Worm (Caenorhabditis elegans): ENCODE measurements around the gene cutl-1.

cutl-1 gene

ce11 chrV:13371336-13371735 is 34.6 kb downstream of the cutl-1 start:
- peak; percentile 48 for TF ChIP-seq ztf-26 (tag; optimal IDR thresholded peaks at IDR 0.05)
- TF ChIP-seq lin-40 (tag; optimal IDR thresholded peaks at IDR 0.05): peak; percentile 49
- TF ChIP-seq cebp-1 (GFP tag; IDR thresholded peaks at IDR 0.05): no peak
- peak; percentile 81 for TF ChIP-seq cebp-1 (tag; optimal IDR thresholded peaks at IDR 0.05)
- peak; percentile 21; the same call in 1 of the 2 replicates for TF ChIP-seq lin-26 (GFP tag; IDR thresholded peaks at IDR 0.05)
- TF ChIP-seq ceh-40 (GFP tag; IDR thresholded peaks at IDR 0.05): no peak
- no peak for TF ChIP-seq hmg-20 (GFP tag; IDR thresholded peaks at IDR 0.05)
- no peak for TF ChIP-seq nhr-90 (tag; optimal IDR thresholded peaks at IDR 0.05)
- TF ChIP-seq ceh-27 (GFP tag; optimal IDR thresholded peaks at IDR 0.05): peak; percentile 64
- TF ChIP-seq madf-8 (GFP tag; conservative IDR thresholded peaks at IDR 0.05): no peak

- TF ChIP-seq athp-1 (tag; optimal IDR thresholded peaks at IDR 0.05): no peak
- 0 out of 2 replicates have a peak, but pooled peaks have one; percentile 52 for TF ChIP-seq Y56A3A.18 (GFP tag; IDR thresholded peaks at IDR 0.05)
Observed at ce11 chrV:13370265-13370664, 35.6 kb downstream of the cutl-1 start.

- TF ChIP-seq F22D6.2 (tag; optimal IDR thresholded peaks at IDR 0.05) (no peak), C06A6.2 (GFP tag; conservative IDR thresholded peaks at IDR 0.05) (0 out of 2 replicates have a peak, but pooled peaks have one; percentile 25), dpff-1 (tag; optimal IDR thresholded peaks at IDR 0.05) (no peak), die-1 (tag; optimal IDR thresholded peaks at IDR 0.05) (no peak), attf-5 (GFP tag; optimal IDR thresholded peaks at IDR 0.05) (no peak), cebp-2 (GFP tag; IDR thresholded peaks at IDR 0.05) (0 out of 2 replicates have a peak, but pooled peaks have one; percentile 36), ztf-28 (GFP tag; IDR thresholded peaks at IDR 0.05) (no peak), nhr-80 (tag; optimal IDR thresholded peaks at IDR 0.05) (peak; percentile 87), ZK185.1 (tag; optimal IDR thresholded peaks at IDR 0.05; ENCODE audit: poor library complexity, severe bottlenecking) (peak; percentile 29), tlf-1 (GFP tag; optimal IDR thresholded peaks at IDR 0.05) (peak; percentile 19), ceh-40 (GFP tag; IDR thresholded peaks at IDR 0.05) (no peak)
Observed at ce11 chrV:13369663-13370062, 36.3 kb downstream of the cutl-1 start.

DNA sequence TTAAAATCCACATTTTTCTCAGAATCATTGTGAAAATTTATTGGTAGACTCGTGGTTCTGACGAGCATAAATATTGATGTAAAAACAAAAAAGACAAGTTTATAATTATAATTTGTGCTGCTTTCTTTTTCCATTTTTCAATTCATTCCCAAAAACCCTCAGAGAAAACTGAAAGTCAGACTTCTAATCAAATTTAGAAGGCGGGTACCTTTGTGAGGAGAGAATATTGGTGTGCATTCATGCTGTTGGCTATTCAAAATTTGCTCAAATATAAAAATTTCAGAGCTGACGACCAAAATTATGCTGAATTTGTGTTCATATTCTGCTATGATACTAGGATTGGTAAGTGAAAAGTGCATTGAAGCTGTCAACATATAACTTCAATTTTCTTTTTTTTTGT is 38.9 kb downstream of the cutl-1 start, which contains the start of gene srx-125:
Gene srx-125, plus strand, starts transcription at position 301 of the 400 bp plus-strand sequence.
- TF ChIP-seq sdz-38 (tag; optimal IDR thresholded peaks at IDR 0.05): no peak
- TF ChIP-seq aptf-3 (GFP tag; IDR thresholded peaks at IDR 0.05): no peak
- TF ChIP-seq Y67H2A.10 (GFP tag; conservative IDR thresholded peaks at IDR 0.05): no peak
- no peak for TF ChIP-seq lir-1 (GFP tag; conservative IDR thresholded peaks at IDR 0.05)
- no peak for TF ChIP-seq attf-3 (GFP tag; conservative IDR thresholded peaks at IDR 0.05)
- no peak for TF ChIP-seq let-526 (GFP tag; IDR thresholded peaks at IDR 0.05)
- no peak for TF ChIP-seq bed-2 (GFP tag; IDR thresholded peaks at IDR 0.05)
- no peak for TF ChIP-seq hlh-26 (GFP tag; conservative IDR thresholded peaks at IDR 0.05)
- TF ChIP-seq snpc-3.4 (tag; optimal IDR thresholded peaks at IDR 0.05): no peak
- TF ChIP-seq madf-8 (GFP tag; conservative IDR thresholded peaks at IDR 0.05): no peak
- TF ChIP-seq F23B12.7 (tag; optimal IDR thresholded peaks at IDR 0.05; ENCODE audit: insufficient read depth): no peak
- no peak for TF ChIP-seq F22D6.2 (tag; optimal IDR thresholded peaks at IDR 0.05)
- no peak for TF ChIP-seq nfya-2 (GFP tag; IDR thresholded peaks at IDR 0.05)
- TF ChIP-seq ztf-6 (GFP tag; IDR thresholded peaks at IDR 0.05): no peak
- TF ChIP-seq lin-40 (tag; optimal IDR thresholded peaks at IDR 0.05): no peak
- no peak for TF ChIP-seq ama-1 (optimal IDR thresholded peaks at IDR 0.05)
- TF ChIP-seq ama-1 (GFP tag; optimal IDR thresholded peaks at IDR 0.05): no peak
- TF ChIP-seq nhr-80 (tag; optimal IDR thresholded peaks at IDR 0.05): no peak
- no peak for TF ChIP-seq mxl-1 (tag; optimal IDR thresholded peaks at IDR 0.05)
- no peak for TF ChIP-seq D2030.7 (GFP tag; IDR thresholded peaks at IDR 0.05)
- TF ChIP-seq rcor-1 (GFP tag; IDR thresholded peaks at IDR 0.05): no peak
